Worm (Caenorhabditis elegans) whole organism, mixed stage, embryonic: Measurements from ENCODE around the gene F47D12.9.

Experiments
- M03D4.4 ChIP-seq: sonication (generic microtip); optimal IDR thresholded peaks from 2 replicates; lab custom pipeline; 2017; ENCODE audit warnings: mild to moderate bottlenecking, missing genetic modification characterization, missing compliant biosample characterization
- bed-3 ChIP-seq: fragments of 200-800 bp; sonication (Bioruptor generic); optimal IDR thresholded peaks from 3 replicates; lab custom pipeline; 2018; ENCODE audit warnings: mild to moderate bottlenecking, missing genetic modification characterization, moderate library complexity, missing compliant biosample characterization
- blmp-1 ChIP-seq: fragments of 150-350 bp; optimal IDR thresholded peaks from 2 replicates; lab custom pipeline; 2014; ENCODE audit warnings: missing biosample characterization, missing genetic modification characterization
- ceh-39 ChIP-seq: fragments of 150-350 bp; optimal IDR thresholded peaks from 2 replicates; lab custom pipeline; 2014; ENCODE audit warnings: missing biosample characterization, missing genetic modification characterization
- ceh-83 ChIP-seq: fragments of 200-800 bp; sonication (Bioruptor generic); optimal IDR thresholded peaks from 2 replicates; lab custom pipeline; 2018; ENCODE audit warnings: mild to moderate bottlenecking, missing genetic modification characterization, missing compliant biosample characterization
- ces-1 ChIP-seq: fragments of 150-350 bp; optimal IDR thresholded peaks from 2 replicates; lab custom pipeline; 2014; ENCODE audit warnings: missing biosample characterization, missing genetic modification reagents, missing genetic modification characterization
- cnd-1 ChIP-seq: fragments of 200-800 bp; sonication (Bioruptor generic); optimal IDR thresholded peaks from 2 replicates; lab custom pipeline; 2018; ENCODE audit warnings: mild to moderate bottlenecking, missing genetic modification characterization, missing compliant biosample characterization
- drap-1 ChIP-seq: fragments of 200-800 bp; sonication (Bioruptor generic); optimal IDR thresholded peaks from 3 replicates; lab custom pipeline; 2018; ENCODE audit warnings: mild to moderate bottlenecking, missing genetic modification characterization, missing compliant biosample characterization
- elt-1 ChIP-seq: sonication (generic microtip); optimal IDR thresholded peaks from 2 replicates; lab custom pipeline; 2017; ENCODE audit warnings: missing genetic modification characterization, mild to moderate bottlenecking, missing compliant biosample characterization, antibody characterized with exemption, moderate library complexity, borderline replicate concordance; ENCODE audit not compliant: insufficient read depth
- elt-3 ChIP-seq: fragments of 150-350 bp; optimal IDR thresholded peaks from 2 replicates; lab custom pipeline; 2014; ENCODE audit warnings: missing biosample characterization, missing genetic modification characterization
- flh-1 ChIP-seq: fragments of 200-800 bp; sonication (Bioruptor generic); optimal IDR thresholded peaks from 2 replicates; lab custom pipeline; 2018; ENCODE audit warnings: mild to moderate bottlenecking, missing genetic modification characterization, moderate library complexity, missing compliant biosample characterization
- ham-2 ChIP-seq: fragments of 200-800 bp; sonication (Bioruptor generic); optimal IDR thresholded peaks from 2 replicates; lab custom pipeline; 2018; ENCODE audit warnings: mild to moderate bottlenecking, missing genetic modification characterization, missing compliant biosample characterization
- hlh-1 ChIP-seq: fragments of 150-350 bp; optimal IDR thresholded peaks from 2 replicates; lab custom pipeline; 2014; ENCODE audit warnings: missing biosample characterization, missing genetic modification reagents, missing genetic modification characterization
- lin-32 ChIP-seq: fragments of 200-800 bp; sonication (Bioruptor generic); optimal IDR thresholded peaks from 2 replicates; lab custom pipeline; 2018; ENCODE audit warnings: mild to moderate bottlenecking, missing genetic modification characterization, missing compliant biosample characterization
- lsy-2 ChIP-seq: fragments of 150-350 bp; optimal IDR thresholded peaks from 2 replicates; lab custom pipeline; 2014; ENCODE audit warnings: missing biosample characterization, missing genetic modification characterization
- mls-2 ChIP-seq: sonication (generic microtip); optimal IDR thresholded peaks from 2 replicates; lab custom pipeline; 2016; ENCODE audit warnings: mild to moderate bottlenecking, missing genetic modification characterization, moderate library complexity, missing compliant biosample characterization
- nhr-12 ChIP-seq: fragments of 150-350 bp; optimal IDR thresholded peaks from 2 replicates; lab custom pipeline; 2014; ENCODE audit warnings: missing biosample characterization, missing genetic modification characterization
- nhr-2 ChIP-seq: fragments of 150-350 bp; optimal IDR thresholded peaks from 2 replicates; lab custom pipeline; 2014; ENCODE audit warnings: missing biosample characterization, missing genetic modification characterization
- nhr-237 ChIP-seq: fragments of 150-350 bp; optimal IDR thresholded peaks from 2 replicates; lab custom pipeline; 2014; ENCODE audit warnings: missing biosample characterization, missing genetic modification characterization
- nhr-28 ChIP-seq: fragments of 150-350 bp; optimal IDR thresholded peaks from 2 replicates; lab custom pipeline; 2014; ENCODE audit warnings: missing biosample characterization, missing genetic modification characterization
- pha-4 ChIP-seq: fragments of 150-350 bp; optimal IDR thresholded peaks from 2 replicates; lab custom pipeline; 2018; ENCODE audit warnings: missing biosample characterization, missing genetic modification reagents, missing genetic modification characterization
- sem-2 ChIP-seq: fragments of 200-800 bp; sonication (Bioruptor generic); optimal IDR thresholded peaks from 2 replicates; lab custom pipeline; 2018; ENCODE audit warnings: mild to moderate bottlenecking, missing genetic modification characterization, missing compliant biosample characterization
- snpc-4 ChIP-seq: fragments of 150-350 bp; optimal IDR thresholded peaks from 2 replicates; lab custom pipeline; 2014; ENCODE audit warnings: missing biosample characterization, missing genetic modification characterization
- sptf-1 ChIP-seq: sonication (generic microtip); optimal IDR thresholded peaks from 2 replicates; lab custom pipeline; 2017; ENCODE audit warnings: mild to moderate bottlenecking, missing genetic modification characterization, moderate library complexity, missing compliant biosample characterization
- tbx-8 ChIP-seq: fragments of 200-800 bp; sonication (Bioruptor generic); optimal IDR thresholded peaks from 2 replicates; lab custom pipeline; 2018; ENCODE audit warnings: mild to moderate bottlenecking, missing genetic modification characterization, moderate library complexity, missing compliant biosample characterization
- unc-120 ChIP-seq: sonication (generic microtip); optimal IDR thresholded peaks from 2 replicates; lab custom pipeline; 2017; ENCODE audit warnings: missing genetic modification characterization, missing compliant biosample characterization; ENCODE audit not compliant: poor library complexity, severe bottlenecking
- unc-39 ChIP-seq: fragments of 150-350 bp; optimal IDR thresholded peaks from 2 replicates; lab custom pipeline; 2014; ENCODE audit warnings: missing biosample characterization, missing genetic modification characterization
- unc-62 ChIP-seq: fragments of 150-350 bp; optimal IDR thresholded peaks from 2 replicates; lab custom pipeline; 2014; ENCODE audit warnings: missing biosample characterization, missing genetic modification reagents, missing genetic modification characterization

The F47D12.9 gene

DNA sequence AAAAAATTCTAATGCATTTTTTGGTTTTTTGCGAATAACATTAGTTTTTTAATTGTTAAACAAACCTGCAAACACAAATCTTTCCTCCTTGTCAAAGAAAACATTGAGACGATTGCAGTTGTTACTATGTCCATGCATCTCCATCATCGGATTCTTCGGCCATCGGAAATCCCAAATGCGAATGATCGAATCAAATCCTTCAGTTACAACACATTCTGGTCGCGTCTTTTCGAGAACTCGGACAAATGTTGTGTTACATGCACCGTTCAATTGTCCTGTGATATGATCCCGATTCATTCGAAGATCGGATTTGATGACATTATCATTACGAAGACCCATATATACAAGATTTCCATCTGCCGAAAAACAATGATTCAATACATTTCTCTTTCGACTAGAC, 2.9 kb downstream of the F47D12.9 start:
- TF ChIP-seq unc-39 (tag; lab: Kevin White, UChicago) (no peak), nhr-237 (tag; lab: Kevin White, UChicago) (no peak), blmp-1 (tag; lab: Kevin White, UChicago) (no peak), flh-1 (GFP tag; lab: Kevin White, UChicago) (no peak), nhr-12 (tag; lab: Kevin White, UChicago) (no peak), unc-120 (tag; lab: Kevin White, UChicago) (no peak), ham-2 (no peak), ceh-83 (GFP tag; lab: Kevin White, UChicago) (no peak), cnd-1 (tag; lab: Kevin White, UChicago) (no peak), nhr-2 (tag; lab: Kevin White, UChicago) (no peak), sem-2 (GFP tag; lab: Kevin White, UChicago) (no peak), snpc-4 (tag; lab: Kevin White, UChicago) (no peak), elt-3 (tag; lab: Kevin White, UChicago) (no peak), bed-3 (GFP tag; lab: Kevin White, UChicago) (no peak)

DNA sequence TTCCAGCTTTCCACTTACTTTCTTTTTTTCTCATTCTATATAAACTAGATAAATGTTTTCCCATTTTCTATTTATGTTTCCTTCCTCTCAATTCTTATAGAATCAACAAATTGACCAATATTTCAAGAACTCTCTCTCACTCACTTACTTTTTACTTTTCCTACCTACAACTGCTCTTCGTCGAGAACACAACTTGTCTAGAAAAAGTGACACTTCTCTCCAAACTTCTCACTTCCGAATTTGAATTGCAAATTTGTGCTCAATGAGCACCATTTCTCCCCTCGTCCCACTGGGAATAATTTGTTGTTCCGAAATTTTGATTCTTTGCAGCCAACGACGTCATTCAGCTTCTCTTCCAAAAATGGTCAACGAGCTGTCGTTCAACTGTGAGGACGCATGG, 5.0 kb downstream of the F47D12.9 start, which contains the start of gene F47D12.3:
Gene F47D12.3 (plus strand): TSS at position 331 of the 400 bp plus-strand sequence.
- TF ChIP-seq nhr-28 (no peak), snpc-4 (tag; lab: Kevin White, UChicago) (no peak), mls-2 (tag; lab: Kevin White, UChicago) (no peak), ceh-39 (no peak), unc-120 (tag; lab: Kevin White, UChicago) (no peak), nhr-237 (tag; lab: Kevin White, UChicago) (no peak), lin-32 (GFP tag; lab: Kevin White, UChicago) (no peak), sem-2 (GFP tag; lab: Kevin White, UChicago) (no peak), lsy-2 (tag; lab: Kevin White, UChicago) (no peak), drap-1 (GFP tag; lab: Kevin White, UChicago) (no peak), pha-4 (tag; lab: Kevin White, UChicago) (no peak), ceh-83 (GFP tag; lab: Kevin White, UChicago) (no peak), nhr-2 (tag; lab: Kevin White, UChicago) (no peak), ham-2 (no peak), sptf-1 (tag; lab: Kevin White, UChicago) (no peak)

ce11 chrIII:6297599-6297998, 5.6 kb downstream of the F47D12.9 start:
- peak; percentile 33 for TF ChIP-seq ces-1 (GFP tag; lab: Kevin White, UChicago)
- no peak for TF ChIP-seq nhr-2 (tag; lab: Kevin White, UChicago)

- TF ChIP-seq nhr-12 (tag; lab: Kevin White, UChicago) (no peak), elt-1 (no peak)
Measured at ce11 chrIII:6295972-6296700, 7.0 kb downstream of the F47D12.9 start, which contains the start of gene F47D12.7. TSS of gene F47D12.7 (minus strand) at chrIII:6296022.

ce11 chrIII:6290469-6291182, 12.6 kb downstream of the F47D12.9 start:
- no peak for TF ChIP-seq unc-39 (tag; lab: Kevin White, UChicago)
- TF ChIP-seq lin-32 (GFP tag; lab: Kevin White, UChicago): no peak
- no peak for TF ChIP-seq mls-2 (tag; lab: Kevin White, UChicago)
- no peak for TF ChIP-seq M03D4.4
- TF ChIP-seq unc-62: no peak
- no peak for TF ChIP-seq hlh-1 (tag; lab: Kevin White, UChicago)
- TF ChIP-seq bed-3 (GFP tag; lab: Kevin White, UChicago): no peak
- no peak for TF ChIP-seq flh-1 (GFP tag; lab: Kevin White, UChicago)
- TF ChIP-seq tbx-8 (GFP tag; lab: Kevin White, UChicago): no peak
- TF ChIP-seq drap-1 (GFP tag; lab: Kevin White, UChicago): no peak
